Fruit fly (Drosophila melanogaster) whole organism, wandering third instar larva: ENCODE data around the gene Pmm2.

Source experiments
- Abd-B ChIP-seq: fragments of >200 bp; optimal IDR thresholded peaks from 2 replicates; lab custom pipeline; 2017; ENCODE audit warnings: missing biosample characterization, missing genetic modification characterization
- CG32264 ChIP-seq: fragments of 200-800 bp; sonication (Bioruptor generic); optimal IDR thresholded peaks from 2 replicates; lab custom pipeline; 2016; ENCODE audit warnings: missing biosample characterization, missing genetic modification characterization
- CrebA ChIP-seq: fragments of 200-800 bp; sonication (Bioruptor generic); optimal IDR thresholded peaks from 2 replicates; lab custom pipeline; 2016; ENCODE audit warnings: missing biosample characterization, mild to moderate bottlenecking, missing genetic modification characterization, borderline replicate concordance
- Dif ChIP-seq: fragments of 200-275, 200-300 bp; sonication (Bioruptor generic); optimal IDR thresholded peaks from 2 replicates; lab custom pipeline; 2018; ENCODE audit warnings: missing biosample characterization, missing genetic modification characterization; ENCODE audit not compliant: partially characterized antibody
- HLH106 ChIP-seq: fragments of 200-800 bp; optimal IDR thresholded peaks from 3 replicates; lab custom pipeline; 2019; ENCODE audit warnings: missing biosample characterization, mild to moderate bottlenecking, missing genetic modification characterization, moderate library complexity
- Hnf4 ChIP-seq: fragments of 200-800 bp; sonication (Bioruptor generic); optimal IDR thresholded peaks from 2 replicates; lab custom pipeline; 2016; ENCODE audit warnings: missing biosample characterization, mild to moderate bottlenecking, missing genetic modification characterization
- Hr78 ChIP-seq: fragments of >200 bp; optimal IDR thresholded peaks from 2 replicates; lab custom pipeline; 2017; ENCODE audit warnings: missing biosample characterization, missing genetic modification characterization
- Hr83 ChIP-seq: fragments of 200-300 bp; sonication (Bioruptor generic); optimal IDR thresholded peaks from 2 replicates; lab custom pipeline; 2016; ENCODE audit warnings: missing biosample characterization, mild to moderate bottlenecking, missing genetic modification characterization, moderate library complexity; ENCODE audit not compliant: poor library complexity, severe bottlenecking
- Jra ChIP-seq: sonication (Bioruptor generic); optimal IDR thresholded peaks from 2 replicates; lab custom pipeline; 2016; ENCODE audit warnings: missing biosample characterization, missing genetic modification characterization
- Mio ChIP-seq: sonication (Bioruptor generic); optimal IDR thresholded peaks from 2 replicates; lab custom pipeline; 2016; ENCODE audit warnings: missing biosample characterization, missing genetic modification characterization
- N ChIP-seq: fragments of >200 bp; optimal IDR thresholded peaks from 2 replicates; lab custom pipeline; 2018; ENCODE audit warnings: missing biosample characterization, missing external identifiers, missing genetic modification characterization
- OdsH ChIP-seq: fragments of 200-800 bp; sonication (Bioruptor generic); optimal IDR thresholded peaks from 2 replicates; lab custom pipeline; 2016; ENCODE audit warnings: missing biosample characterization, mild to moderate bottlenecking, missing genetic modification characterization
- Rel ChIP-seq, 2 experiments: fragments of 200-800 bp; sonication (Bioruptor generic) in 1 of 2; optimal IDR thresholded peaks; 2 replicates in 1 of 2; 3 replicates in 1 of 2; lab custom pipeline; 2016 to 2019; ENCODE audit warnings: mild to moderate bottlenecking in 2 of 2, missing biosample characterization in 2 of 2, missing genetic modification characterization in 2 of 2, moderate library complexity in 1 of 2
- Sp1 ChIP-seq: fragments of 200-800 bp; sonication (Bioruptor generic); optimal IDR thresholded peaks from 3 replicates; lab custom pipeline; 2019; ENCODE audit warnings: missing biosample characterization, mild to moderate bottlenecking, missing genetic modification characterization, moderate library complexity
- Vsx2 ChIP-seq: fragments of 200-300, 225-300 bp; sonication (Bioruptor generic); optimal IDR thresholded peaks from 2 replicates; lab custom pipeline; 2018; ENCODE audit warnings: missing biosample characterization, missing genetic modification characterization; ENCODE audit not compliant: partially characterized antibody
- br ChIP-seq: fragments of 200-800 bp; sonication (Bioruptor generic); optimal IDR thresholded peaks from 2 replicates; lab custom pipeline; 2016; ENCODE audit warnings: missing biosample characterization, missing genetic modification characterization
- brk ChIP-seq: fragments of 200-800 bp; sonication (Bioruptor generic); optimal IDR thresholded peaks from 2 replicates; lab custom pipeline; 2016; ENCODE audit warnings: missing biosample characterization, mild to moderate bottlenecking, missing genetic modification characterization
- dl ChIP-seq, 2 experiments: fragments of 175-275, 200-275 bp in 1 of 2; fragments of 200-275 bp in 1 of 2; sonication (Bioruptor generic); optimal IDR thresholded peaks; lab custom pipeline; 2018; ENCODE audit warnings: mild to moderate bottlenecking in 2 of 2, missing biosample characterization in 2 of 2, missing genetic modification characterization in 2 of 2, moderate library complexity in 2 of 2; ENCODE audit not compliant: partially characterized antibody in 2 of 2, insufficient read depth in 1 of 2
- dmrt93B ChIP-seq: fragments of 200-800 bp; sonication (Bioruptor generic); optimal IDR thresholded peaks from 2 replicates; lab custom pipeline; 2018; ENCODE audit warnings: missing biosample characterization, mild to moderate bottlenecking, missing genetic modification characterization
- dsf ChIP-seq: sonication (Bioruptor generic); optimal IDR thresholded peaks from 2 replicates; lab custom pipeline; 2016; ENCODE audit warnings: missing biosample characterization, missing genetic modification characterization, borderline replicate concordance
- ey ChIP-seq: fragments of 200-800 bp; sonication (Bioruptor generic); optimal IDR thresholded peaks from 2 replicates; lab custom pipeline; 2016; ENCODE audit warnings: missing biosample characterization, missing genetic modification characterization
- foxo ChIP-seq, 2 experiments: fragments of 200-800 bp; sonication (Bioruptor generic); optimal IDR thresholded peaks; 2 replicates in 1 of 2; 3 replicates in 1 of 2; lab custom pipeline; 2016 to 2017; ENCODE audit warnings: missing biosample characterization in 2 of 2, missing genetic modification characterization in 2 of 2
- fru ChIP-seq: fragments of 200-800 bp; sonication (Bioruptor generic); optimal IDR thresholded peaks from 3 replicates; lab custom pipeline; 2016; ENCODE audit warnings: missing biosample characterization, mild to moderate bottlenecking, missing genetic modification characterization
- h ChIP-seq: fragments of 200-800 bp; sonication (Bioruptor generic); optimal IDR thresholded peaks from 3 replicates; lab custom pipeline; 2016; ENCODE audit warnings: missing biosample characterization, mild to moderate bottlenecking, missing genetic modification characterization
- jim ChIP-seq: fragments of 175-275, 200-325 bp; sonication (Bioruptor generic); optimal IDR thresholded peaks from 2 replicates; lab custom pipeline; 2016; ENCODE audit warnings: missing biosample characterization, mild to moderate bottlenecking, missing genetic modification characterization
- lola ChIP-seq: fragments of >200 bp; optimal IDR thresholded peaks from 2 replicates; lab custom pipeline; 2017; ENCODE audit warnings: missing biosample characterization, missing genetic modification characterization
- pan ChIP-seq: fragments of >200 bp; optimal IDR thresholded peaks from 2 replicates; lab custom pipeline; 2017
- psq ChIP-seq: fragments of 200-800 bp; sonication (Bioruptor generic); optimal IDR thresholded peaks from 3 replicates; lab custom pipeline; 2017; ENCODE audit warnings: missing biosample characterization, mild to moderate bottlenecking, missing genetic modification characterization, moderate library complexity
- rgr ChIP-seq: fragments of 200-800 bp; sonication (Bioruptor generic); optimal IDR thresholded peaks from 3 replicates; lab custom pipeline; 2016; ENCODE audit warnings: missing biosample characterization, mild to moderate bottlenecking, missing genetic modification characterization
- sage ChIP-seq: fragments of 200-800 bp; sonication (Bioruptor generic); optimal IDR thresholded peaks from 2 replicates; lab custom pipeline; 2016; ENCODE audit warnings: missing biosample characterization, mild to moderate bottlenecking, missing genetic modification characterization
- sv ChIP-seq: fragments of 200-800 bp; sonication (Bioruptor generic); optimal IDR thresholded peaks from 3 replicates; lab custom pipeline; 2016; ENCODE audit warnings: missing biosample characterization, missing genetic modification characterization
- tai ChIP-seq: sonication (Bioruptor generic); optimal IDR thresholded peaks from 2 replicates; lab custom pipeline; 2016; ENCODE audit warnings: missing biosample characterization, missing genetic modification characterization
- usp ChIP-seq: fragments of >200 bp; optimal IDR thresholded peaks from 2 replicates; lab custom pipeline; 2017; ENCODE audit warnings: missing biosample characterization, missing genetic modification characterization
- woc ChIP-seq: sonication (Bioruptor generic); optimal IDR thresholded peaks from 2 replicates; lab custom pipeline; 2016; ENCODE audit warnings: missing biosample characterization, mild to moderate bottlenecking, missing genetic modification characterization

The Pmm2 gene

dm6 chr3L:12534318-12534717 lies at the start of gene Pmm2:
Gene Pmm2, plus strand, starts transcription at chr3L:12534590.
- TF ChIP-seq Hr83 (GFP tag; lab: Kevin White, UChicago) (no peak), Vsx2 (GFP tag; lab: Kevin White, UChicago) (no peak), brk (GFP tag; lab: Kevin White, UChicago) (no peak), Rel (GFP tag; optimal IDR thresholded peaks at IDR 0.05; lab: Kevin White, UChicago) (no peak), Rel (tag; optimal IDR thresholded peaks at IDR 0.05; lab: Kevin White, UChicago) (peak; percentile 2)

dm6 chr3L:12484948-12485347 lies 49.4 kb upstream of the Pmm2 start, which contains the start of gene CG10663:
Gene CG10663, minus strand, starts transcription at chr3L:12485035.
- TF ChIP-seq tai (no peak), N (GFP tag; lab: Kevin White, UChicago) (no peak), br (GFP tag; lab: Kevin White, UChicago) (no peak), foxo (GFP tag; optimal IDR thresholded peaks at IDR 0.05; lab: Kevin White, UChicago) (no peak)

- TF ChIP-seq rgr (GFP tag; lab: Kevin White, UChicago) (no peak), tai (no peak), fru (no peak), Mio (GFP tag; lab: Kevin White, UChicago) (no peak), ey (GFP tag; lab: Kevin White, UChicago) (no peak), sv (GFP tag; lab: Kevin White, UChicago) (no peak), woc (GFP tag; lab: Kevin White, UChicago) (no peak)
Observed at dm6 chr3L:12486175-12486574, 48.2 kb upstream of the Pmm2 start.

DNA sequence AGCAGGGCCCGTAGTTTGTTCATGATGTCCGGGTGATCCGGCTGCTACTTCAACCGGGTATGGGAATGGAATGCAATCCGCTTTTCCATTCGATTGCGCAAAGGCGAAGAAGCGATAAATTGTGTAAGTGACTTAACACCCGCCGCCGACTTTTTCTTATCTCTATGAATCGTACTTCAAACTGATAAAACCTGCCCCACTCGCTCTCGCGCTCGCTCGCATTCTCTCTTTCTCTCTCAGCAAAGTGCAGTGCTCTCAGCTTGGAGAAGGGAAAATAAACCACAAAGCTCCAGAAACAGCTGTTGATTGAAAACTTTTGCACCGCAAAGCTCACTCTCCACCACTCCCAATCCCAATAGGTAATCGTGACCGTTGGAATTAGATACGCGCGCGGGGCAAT lies 44.4 kb upstream of the Pmm2 start:
- TF ChIP-seq ey (GFP tag; lab: Kevin White, UChicago) (no peak), dsf (GFP tag; lab: Kevin White, UChicago) (no peak), sage (GFP tag; lab: Kevin White, UChicago) (no peak), sv (GFP tag; lab: Kevin White, UChicago) (no peak), Dif (peak; percentile 96), brk (GFP tag; lab: Kevin White, UChicago) (no peak), Abd-B (GFP tag; lab: Kevin White, UChicago) (no peak), usp (GFP tag; lab: Kevin White, UChicago) (no peak), Rel (GFP tag; optimal IDR thresholded peaks at IDR 0.05; lab: Kevin White, UChicago) (peak; percentile 50), Rel (tag; optimal IDR thresholded peaks at IDR 0.05; lab: Kevin White, UChicago) (no peak), N (GFP tag; lab: Kevin White, UChicago) (no peak), Hr83 (GFP tag; lab: Kevin White, UChicago) (peak; percentile 61), Vsx2 (GFP tag; lab: Kevin White, UChicago) (peak; percentile 80), dl (GFP tag; optimal IDR thresholded peaks at IDR 0.05; lab: Kevin White, UChicago; ENCODE audit: insufficient read depth in 1 of 2, partially characterized antibody in 2 of 2) (peak; percentile 83 to 93), dmrt93B (GFP tag; lab: Kevin White, UChicago) (no peak), woc (GFP tag; lab: Kevin White, UChicago) (no peak), Hr78 (GFP tag; lab: Kevin White, UChicago) (no peak), CrebA (GFP tag; lab: Kevin White, UChicago) (peak; percentile 51)

DNA sequence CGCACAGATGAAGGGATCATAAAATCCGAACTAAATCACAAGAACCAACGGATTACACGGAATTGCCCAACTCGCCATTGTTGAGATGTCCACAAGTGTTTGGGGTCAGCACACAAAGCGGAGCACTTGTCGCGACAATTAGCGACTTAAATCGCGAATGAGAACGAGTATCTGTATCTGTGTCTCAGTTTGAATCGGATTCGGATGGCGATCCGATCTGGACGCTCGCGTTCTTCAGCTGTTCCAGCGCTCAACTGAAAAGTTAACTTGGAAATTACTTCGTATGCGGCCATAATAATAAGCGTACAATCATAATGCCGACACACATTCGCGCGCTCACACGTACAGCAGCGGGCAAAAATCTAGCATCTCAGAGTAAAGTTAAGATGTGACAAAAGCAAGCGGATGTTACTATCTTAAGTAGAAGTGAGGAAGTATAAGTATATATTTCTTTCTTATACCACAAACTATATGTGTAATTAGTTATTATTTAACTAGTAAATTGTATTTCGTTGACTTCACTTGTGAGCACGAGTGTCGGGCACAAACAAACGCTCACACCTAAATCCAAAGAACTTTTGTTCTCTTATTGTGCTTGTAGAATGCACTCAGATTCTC lies 43.9 kb upstream of the Pmm2 start, which contains the start of gene CG10660:
CG10660 (minus strand) TSS at position 259 of the 618 bp plus-strand sequence.
- TF ChIP-seq br (GFP tag; lab: Kevin White, UChicago) = peak; percentile 92
- TF ChIP-seq foxo (GFP tag; optimal IDR thresholded peaks at IDR 0.05; lab: Kevin White, UChicago) = peak; percentile 80 to 95
- TF ChIP-seq brk (GFP tag; lab: Kevin White, UChicago) = peak; percentile 91
- no peak for TF ChIP-seq CrebA (GFP tag; lab: Kevin White, UChicago)
- TF ChIP-seq rgr (GFP tag; lab: Kevin White, UChicago) = peak; percentile 97
- TF ChIP-seq Hnf4 (GFP tag; lab: Kevin White, UChicago) = peak; percentile 83
- peak; percentile 52 for TF ChIP-seq dmrt93B (GFP tag; lab: Kevin White, UChicago)
- peak; percentile 93 for TF ChIP-seq ey (GFP tag; lab: Kevin White, UChicago)
- TF ChIP-seq lola (GFP tag; lab: Kevin White, UChicago) = no peak
- no peak for TF ChIP-seq Hr78 (GFP tag; lab: Kevin White, UChicago)
- peak; percentile 94 for TF ChIP-seq h (GFP tag; lab: Kevin White, UChicago)
- TF ChIP-seq usp (GFP tag; lab: Kevin White, UChicago) = no peak
- TF ChIP-seq psq = peak; percentile 87
- TF ChIP-seq Mio (GFP tag; lab: Kevin White, UChicago) = peak; percentile 75
- TF ChIP-seq fru = peak; percentile 95
- peak; percentile 64 for TF ChIP-seq dsf (GFP tag; lab: Kevin White, UChicago)
- peak; percentile 81 for TF ChIP-seq tai
- TF ChIP-seq Sp1 = peak; percentile 88
- peak; percentile 3 for TF ChIP-seq Dif
- no peak for TF ChIP-seq jim (GFP tag; lab: Kevin White, UChicago)
- TF ChIP-seq sage (GFP tag; lab: Kevin White, UChicago) = peak; percentile 90
- peak; percentile 77 for TF ChIP-seq HLH106 (tag; lab: Kevin White, UChicago)
- TF ChIP-seq Vsx2 (GFP tag; lab: Kevin White, UChicago) = no peak
- TF ChIP-seq sv (GFP tag; lab: Kevin White, UChicago) = peak; percentile 82
- no peak for TF ChIP-seq pan (lab: Kevin White, UChicago)
- TF ChIP-seq dl (GFP tag; optimal IDR thresholded peaks at IDR 0.05; lab: Kevin White, UChicago; ENCODE audit: insufficient read depth in 1 of 2, partially characterized antibody in 2 of 2) = no peak
- TF ChIP-seq N (GFP tag; lab: Kevin White, UChicago) = no peak
- peak; percentile 59 for TF ChIP-seq Jra (GFP tag; lab: Kevin White, UChicago)
- peak; percentile 35 for TF ChIP-seq Hr83 (GFP tag; lab: Kevin White, UChicago)
- TF ChIP-seq CG32264 (GFP tag; lab: Kevin White, UChicago) = peak; percentile 90
- TF ChIP-seq OdsH (GFP tag; lab: Kevin White, UChicago) = peak; percentile 95
